Fruit fly (Drosophila melanogaster): ENCODE measurements around the gene Strip.

dm6 chr3L:3377247-3377964, 48.7 kb upstream of the Strip start:
- no peak for TF ChIP-seq woc (GFP tag; optimal IDR thresholded peaks at IDR 0.05)
- no peak for TF ChIP-seq OdsH (GFP tag; optimal IDR thresholded peaks at IDR 0.05)
- TF ChIP-seq dmrt93B (GFP tag; optimal IDR thresholded peaks at IDR 0.05), result no peak
- no peak for TF ChIP-seq psq (GFP tag; optimal IDR thresholded peaks at IDR 0.05)
- no peak for TF ChIP-seq usp (GFP tag; optimal IDR thresholded peaks at IDR 0.05)

Data from whole organism, wandering third instar larva.